Fruit fly (Drosophila melanogaster) whole organism, embryonic: Measurements from ENCODE around the gene Dif.
A peak's percentile ranks its signal among the peaks of the same experiment; 100 is the strongest.

Experiments
- Adf1 ChIP-seq: fragments of 200-800 bp; sonication (Bioruptor generic); IDR thresholded peaks from 2 replicates; pipeline ENCODE4 v1.3.6; 2022; ENCODE audit warnings: missing biosample characterization, missing genetic modification characterization
- Antp ChIP-seq: fragments of 200-800 bp; sonication (Bioruptor generic); optimal IDR thresholded peaks from 3 replicates; lab custom pipeline; 2016; ENCODE audit warnings: missing biosample characterization, missing genetic modification characterization
- BEAF-32 ChIP-seq: fragments of 200-800 bp; sonication (Bioruptor generic); optimal IDR thresholded peaks from 3 replicates; lab custom pipeline; 2017; ENCODE audit warnings: missing biosample characterization, missing genetic modification characterization, mild to moderate bottlenecking, moderate library complexity, missing genetic modification reagents
- CG10431 ChIP-seq: fragments of 200-800 bp; sonication (Bioruptor generic); optimal IDR thresholded peaks from 3 replicates; lab custom pipeline; 2018; ENCODE audit warnings: missing biosample characterization, mild to moderate bottlenecking, missing genetic modification characterization
- CG10959 ChIP-seq: fragments of 200-800 bp; sonication (Bioruptor generic); IDR thresholded peaks from 2 replicates; pipeline ENCODE4 v1.3.6; 2022; ENCODE audit warnings: missing biosample characterization, missing genetic modification characterization
- CG11723 ChIP-seq: fragments of 200-800 bp; sonication (Bioruptor generic); optimal IDR thresholded peaks from 2 replicates; lab custom pipeline; 2017; ENCODE audit warnings: missing biosample characterization, mild to moderate bottlenecking, missing genetic modification characterization
- CG12744 ChIP-seq: fragments of 200-800 bp; sonication (Bioruptor generic); optimal IDR thresholded peaks from 2 replicates; lab custom pipeline; 2016; ENCODE audit warnings: missing biosample characterization, missing genetic modification characterization
- CG15479 ChIP-seq: fragments of 200-800 bp; sonication (Bioruptor generic); optimal IDR thresholded peaks from 3 replicates; lab custom pipeline; 2019; ENCODE audit warnings: missing biosample characterization, mild to moderate bottlenecking, missing genetic modification characterization, moderate library complexity
- CG17568 ChIP-seq: fragments of 200-800 bp; sonication (Bioruptor generic); optimal IDR thresholded peaks from 2 replicates; lab custom pipeline; 2018; ENCODE audit warnings: missing biosample characterization, mild to moderate bottlenecking, missing genetic modification characterization, moderate library complexity
- CG17829 ChIP-seq: fragments of 200-800 bp; optimal IDR thresholded peaks from 2 replicates; lab custom pipeline; 2019; ENCODE audit warnings: missing biosample characterization, mild to moderate bottlenecking, missing genetic modification characterization, moderate library complexity
- CG2712 ChIP-seq: fragments of 200-800 bp; optimal IDR thresholded peaks from 3 replicates; lab custom pipeline; 2019; ENCODE audit warnings: missing biosample characterization, mild to moderate bottlenecking, missing genetic modification characterization, moderate library complexity
- CG31388 ChIP-seq: fragments of 200-800 bp; sonication (Bioruptor generic); optimal IDR thresholded peaks from 2 replicates; lab custom pipeline; 2016; ENCODE audit warnings: missing biosample characterization, missing genetic modification characterization
- CG32532 ChIP-seq: fragments of 200-800 bp; sonication (Bioruptor generic); IDR thresholded peaks from 2 replicates; pipeline ENCODE4 v1.3.6; 2022; ENCODE audit warnings: missing biosample characterization, missing genetic modification characterization
- CG4328 ChIP-seq: fragments of 200-800 bp; sonication (Bioruptor generic); optimal IDR thresholded peaks from 3 replicates; lab custom pipeline; 2017; ENCODE audit warnings: missing biosample characterization, missing genetic modification reagents, missing genetic modification characterization
- CG6272 ChIP-seq: fragments of 200-800 bp; sonication (Bioruptor generic); IDR thresholded peaks from 2 replicates; pipeline ENCODE4 v1.3.6; 2022; ENCODE audit warnings: missing biosample characterization, missing genetic modification characterization
- CG7271 ChIP-seq: fragments of 200-800 bp; sonication (Bioruptor generic); optimal IDR thresholded peaks from 2 replicates; lab custom pipeline; 2018; ENCODE audit warnings: missing biosample characterization, mild to moderate bottlenecking, missing genetic modification characterization, moderate library complexity
- CG8944 ChIP-seq: fragments of 200-800 bp; sonication (Bioruptor generic); optimal IDR thresholded peaks from 3 replicates; lab custom pipeline; 2016; ENCODE audit warnings: missing biosample characterization, missing genetic modification characterization
- CG9797 ChIP-seq: fragments of 200-800 bp; sonication (Bioruptor generic); optimal IDR thresholded peaks from 3 replicates; lab custom pipeline; 2018; ENCODE audit warnings: missing biosample characterization, mild to moderate bottlenecking, missing genetic modification characterization
- Eip74EF ChIP-seq, 2 experiments: fragments of 200-800 bp in 1 of 2; fragments of >200 bp in 1 of 2; sonication (Bioruptor generic) in 1 of 2; optimal IDR thresholded peaks; 2 replicates each; lab custom pipeline; 2017 to 2019; ENCODE audit warnings: missing biosample characterization in 2 of 2, missing genetic modification characterization in 2 of 2, mild to moderate bottlenecking in 1 of 2, moderate library complexity in 1 of 2
- Ets65A ChIP-seq: fragments of 200-800 bp; sonication (Bioruptor generic); peaks from one replicate; lab custom pipeline; 2016; ENCODE audit warnings: missing biosample characterization, missing genetic modification characterization
- Fer3 ChIP-seq: fragments of 200-800 bp; sonication (Bioruptor generic); optimal IDR thresholded peaks from 2 replicates; lab custom pipeline; 2018; ENCODE audit warnings: missing biosample characterization, mild to moderate bottlenecking, missing genetic modification characterization, moderate library complexity
- HLH3B ChIP-seq: fragments of 200-800 bp; sonication (Bioruptor generic); IDR thresholded peaks from 2 replicates; pipeline ENCODE4 v1.3.6; 2022; ENCODE audit warnings: missing biosample characterization, missing genetic modification characterization
- Hmr ChIP-seq: fragments of 200-800 bp; sonication (Bioruptor generic); optimal IDR thresholded peaks from 3 replicates; lab custom pipeline; 2017; ENCODE audit warnings: mild to moderate bottlenecking, missing biosample characterization, missing genetic modification reagents, missing genetic modification characterization
- Mrtf ChIP-seq: fragments of 200-800 bp; sonication (Bioruptor generic); IDR thresholded peaks from 3 replicates; pipeline ENCODE4 v1.3.6; 2022; ENCODE audit warnings: missing biosample characterization, missing genetic modification characterization
- Sin3A ChIP-seq: fragments of >200 bp; optimal IDR thresholded peaks from 2 replicates; lab custom pipeline; 2018
- Vsx1 ChIP-seq: fragments of 200-800 bp; sonication (Bioruptor generic); optimal IDR thresholded peaks from 2 replicates; lab custom pipeline; 2017; ENCODE audit warnings: missing biosample characterization, mild to moderate bottlenecking, missing genetic modification characterization, missing genetic modification reagents
- ab ChIP-seq: fragments of 200-800 bp; sonication (Bioruptor generic); optimal IDR thresholded peaks from 2 replicates; lab custom pipeline; 2016; ENCODE audit warnings: missing biosample characterization, missing genetic modification characterization
- abd-A ChIP-seq: fragments of 200-800 bp; sonication (Bioruptor generic); optimal IDR thresholded peaks from 3 replicates; lab custom pipeline; 2019; ENCODE audit warnings: missing biosample characterization, mild to moderate bottlenecking, missing genetic modification characterization, moderate library complexity
- aop ChIP-seq: fragments of 200-800 bp; sonication (Bioruptor generic); IDR thresholded peaks from 2 replicates; pipeline ENCODE4 v1.3.6; 2022; ENCODE audit warnings: missing biosample characterization, missing genetic modification characterization
- ase ChIP-seq: fragments of 200-800 bp; sonication (Bioruptor generic); IDR thresholded peaks from 3 replicates; pipeline ENCODE4 v1.3.6; 2022; ENCODE audit warnings: missing biosample characterization, missing genetic modification characterization
- btn ChIP-seq: fragments of 200-800 bp; sonication (Bioruptor generic); optimal IDR thresholded peaks from 2 replicates; lab custom pipeline; 2016; ENCODE audit warnings: missing biosample characterization, missing genetic modification characterization
- chm ChIP-seq: fragments of 200-800 bp; sonication (Bioruptor generic); IDR thresholded peaks from 2 replicates; pipeline ENCODE4 v1.3.6; 2022; ENCODE audit warnings: missing biosample characterization, missing genetic modification characterization
- danr ChIP-seq: fragments of 200-800 bp; sonication (Bioruptor generic); IDR thresholded peaks from 2 replicates; pipeline ENCODE4 v1.3.6; 2022; ENCODE audit warnings: missing biosample characterization, missing genetic modification characterization
- dati ChIP-seq: fragments of 200-800 bp; sonication (Bioruptor generic); IDR thresholded peaks from 2 replicates; pipeline ENCODE4 v1.3.6; 2022; ENCODE audit warnings: missing biosample characterization, missing genetic modification characterization
- dysf ChIP-seq: fragments of 200-800 bp; sonication (Bioruptor generic); IDR thresholded peaks from 3 replicates; pipeline ENCODE4 v1.3.6; 2022; ENCODE audit warnings: missing biosample characterization, missing genetic modification characterization
- esg ChIP-seq: fragments of 200-800 bp; sonication (Bioruptor generic); conservative IDR thresholded peaks from 2 replicates; pipeline ENCODE4 v1.3.6; 2022; ENCODE audit warnings: missing biosample characterization, missing genetic modification characterization
- exex ChIP-seq: fragments of 200-800 bp; sonication (Bioruptor generic); optimal IDR thresholded peaks from 4 replicates; lab custom pipeline; 2018; ENCODE audit warnings: missing biosample characterization, mild to moderate bottlenecking, missing genetic modification characterization, moderate library complexity
- ftz-f1 ChIP-seq: fragments of 200-800 bp; sonication (Bioruptor generic); optimal IDR thresholded peaks from 2 replicates; lab custom pipeline; 2016; ENCODE audit warnings: missing biosample characterization, missing genetic modification characterization
- her ChIP-seq: fragments of 200-800 bp; sonication (Bioruptor generic); optimal IDR thresholded peaks from 2 replicates; lab custom pipeline; 2016; ENCODE audit warnings: missing biosample characterization, missing genetic modification characterization
- jing ChIP-seq: fragments of 200-800 bp; sonication (Bioruptor generic); optimal IDR thresholded peaks from 2 replicates; lab custom pipeline; 2018; ENCODE audit warnings: missing biosample characterization, mild to moderate bottlenecking, missing genetic modification characterization
- ken ChIP-seq: fragments of 200-800 bp; sonication (Bioruptor generic); IDR thresholded peaks from 3 replicates; pipeline ENCODE4 v1.3.6; 2022; ENCODE audit warnings: missing biosample characterization, missing genetic modification characterization
- nau ChIP-seq: fragments of 200-800 bp; sonication (Bioruptor generic); optimal IDR thresholded peaks from 3 replicates; lab custom pipeline; 2017; ENCODE audit warnings: missing biosample characterization, mild to moderate bottlenecking, missing genetic modification characterization, missing genetic modification reagents
- nom ChIP-seq: fragments of 200-800 bp; sonication (Bioruptor generic); optimal IDR thresholded peaks from 2 replicates; lab custom pipeline; 2017; ENCODE audit warnings: missing biosample characterization, missing genetic modification characterization, mild to moderate bottlenecking, moderate library complexity, missing genetic modification reagents
- pfk ChIP-seq: fragments of 200-800 bp; sonication (Bioruptor generic); optimal IDR thresholded peaks from 2 replicates; lab custom pipeline; 2018; ENCODE audit warnings: missing biosample characterization, mild to moderate bottlenecking, missing genetic modification characterization, moderate library complexity
- ranshi ChIP-seq: fragments of 200-800 bp; sonication (Bioruptor generic); IDR thresholded peaks from 2 replicates; pipeline ENCODE4 v1.3.6; 2022; ENCODE audit warnings: missing biosample characterization, missing genetic modification characterization
- ro ChIP-seq: fragments of 200-800 bp; sonication (Bioruptor generic); IDR thresholded peaks from 2 replicates; pipeline ENCODE4 v1.3.6; 2022; ENCODE audit warnings: missing biosample characterization, missing genetic modification characterization
- sens ChIP-seq: fragments of 200-800 bp; sonication (Bioruptor generic); peaks from one replicate; lab custom pipeline; 2016; ENCODE audit warnings: missing biosample characterization, missing genetic modification characterization
- sisA ChIP-seq: fragments of 200-800 bp; sonication (Bioruptor generic); IDR thresholded peaks from 2 replicates; pipeline ENCODE4 v1.3.6; 2022; ENCODE audit warnings: missing biosample characterization, missing genetic modification characterization
- slbo ChIP-seq: fragments of 200-800 bp; sonication (Bioruptor generic); IDR thresholded peaks from 2 replicates; pipeline ENCODE4 v1.3.6; 2022; ENCODE audit warnings: missing biosample characterization, missing genetic modification characterization
- sr ChIP-seq: fragments of 200-800 bp; sonication (Bioruptor generic); IDR thresholded peaks from 3 replicates; pipeline ENCODE4 v1.3.6; 2022; ENCODE audit warnings: missing biosample characterization, missing genetic modification characterization
- trem ChIP-seq: fragments of 200-800 bp; optimal IDR thresholded peaks from 3 replicates; lab custom pipeline; 2019; ENCODE audit warnings: missing biosample characterization, mild to moderate bottlenecking, missing genetic modification characterization, moderate library complexity
- twi ChIP-seq: fragments of 200-800 bp; optimal IDR thresholded peaks from 2 replicates; lab custom pipeline; 2019; ENCODE audit warnings: missing biosample characterization, mild to moderate bottlenecking, missing genetic modification characterization, moderate library complexity

Dif gene

dm6 chr2L:17410358-17410757, 22.6 kb downstream of the Dif start, which contains the start of the genes Polr2J and CG15141 (continued):
- TF ChIP-seq CG7271 (tag; lab: Kevin White, UChicago) (peak; percentile 78), ftz-f1 (GFP tag; lab: Kevin White, UChicago) (no peak), CG8944 (GFP tag; lab: Kevin White, UChicago) (no peak), btn (peak; percentile 44), CG15479 (GFP tag; lab: Kevin White, UChicago) (peak; percentile 14), ab (GFP tag; lab: Kevin White, UChicago) (no peak), CG6272 (GFP tag; lab: Robert Waterston, UW) (peak; percentile 93), Sin3A (lab: Kevin White, UChicago) (peak; percentile 94), dysf (GFP tag; lab: Robert Waterston, UW) (peak; percentile 90), Adf1 (GFP tag; lab: Robert Waterston, UW) (peak; percentile 69), Mrtf (peak; percentile 54; the same call in 1 of the 3 replicates), CG31388 (peak; percentile 52), esg (peak; percentile 82), HLH3B (GFP tag; lab: Robert Waterston, UW) (peak; percentile 84), Vsx1 (GFP tag; lab: Kevin White, UChicago) (peak; percentile 82), CG11723 (GFP tag; lab: Kevin White, UChicago) (peak; percentile 76), Hmr (GFP tag; lab: Kevin White, UChicago) (no peak), exex (peak; percentile 55), dati (GFP tag; lab: Robert Waterston, UW) (no peak), pfk (GFP tag; lab: Kevin White, UChicago) (no peak), twi (no peak), CG2712 (tag; lab: Kevin White, UChicago) (peak; percentile 90), CG17829 (tag; lab: Kevin White, UChicago) (peak; percentile 91), danr (GFP tag; lab: Robert Waterston, UW) (peak; percentile 79; the same call in 1 of the 2 replicates), nau (GFP tag; lab: Kevin White, UChicago) (no peak), BEAF-32 (peak; percentile 95), ase (peak; percentile 79), Fer3 (tag; lab: Kevin White, UChicago) (peak; percentile 81), aop (GFP tag; lab: Robert Waterston, UW) (no peak; the same call in 1 of the 2 replicates), Eip74EF (GFP tag; optimal IDR thresholded peaks at IDR 0.05; lab: Kevin White, UChicago) (no peak), slbo (GFP tag; lab: Robert Waterston, UW) (peak; percentile 94), CG10959 (GFP tag; lab: Robert Waterston, UW) (peak; percentile 52; the same call in 1 of the 2 replicates), CG10431 (no peak), CG17568 (no peak), ranshi (GFP tag; lab: Robert Waterston, UW) (peak; percentile 86), CG12744 (GFP tag; lab: Kevin White, UChicago) (peak; percentile 21), trem (tag; lab: Kevin White, UChicago) (peak; percentile 90), CG9797 (GFP tag; lab: Kevin White, UChicago) (peak; percentile 60), CG4328 (GFP tag; lab: Kevin White, UChicago) (peak; percentile 70), sr (GFP tag; lab: Robert Waterston, UW) (no peak), abd-A (tag; lab: Kevin White, UChicago) (no peak), CG32532 (peak; percentile 88), sens (GFP tag; lab: Kevin White, UChicago) (no peak), jing (GFP tag; lab: Kevin White, UChicago) (peak; percentile 49), chm (GFP tag; lab: Robert Waterston, UW) (peak; percentile 70), Ets65A (GFP tag; lab: Kevin White, UChicago) (peak; percentile 98), her (GFP tag; lab: Kevin White, UChicago) (no peak), sisA (GFP tag; lab: Robert Waterston, UW) (peak; percentile 90), ro (GFP tag; lab: Robert Waterston, UW) (peak; percentile 60; the same call in 1 of the 2 replicates), ken (GFP tag; lab: Robert Waterston, UW) (peak; percentile 91), Antp (GFP tag; lab: Kevin White, UChicago) (peak; percentile 54), nom (no peak)
